Fruit fly (Drosophila melanogaster) whole organism: ENCODE measurements around the gene CG31601.

ENCODE experiments used
- CG8478 ChIP-seq: fragments of >200 bp; optimal IDR thresholded peaks from 2 replicates; lab custom pipeline; 2018; ENCODE audit warnings: inconsistent platforms
- Dll ChIP-seq: fragments of >200 bp; optimal IDR thresholded peaks from 2 replicates; lab custom pipeline; 2017
- EcR ChIP-seq, 2 experiments: fragments of >200 bp; optimal IDR thresholded peaks; 2 replicates each; lab custom pipeline; 2017; ENCODE audit warnings: missing biosample characterization in 2 of 2, missing genetic modification characterization in 2 of 2, missing genetic modification reagents in 2 of 2
- pan ChIP-seq: fragments of >200 bp; optimal IDR thresholded peaks from 2 replicates; lab custom pipeline; 2017
- psq ChIP-seq: fragments of >200 bp; optimal IDR thresholded peaks from 2 replicates; lab custom pipeline; 2017
- usp ChIP-seq: fragments of >200 bp; optimal IDR thresholded peaks from 2 replicates; lab custom pipeline; 2017; ENCODE audit warnings: missing biosample characterization, missing genetic modification characterization, mixed read lengths

CG31601 gene

dm6 chr2L:22043777-22044176 is at the start of gene CG31601:
Gene CG31601 (minus strand): TSS chr2L:22043877.
- TF ChIP-seq Dll = no peak
- no peak for TF ChIP-seq psq (lab: Kevin White, UChicago)
- TF ChIP-seq EcR (GFP tag; optimal IDR thresholded peaks at IDR 0.05; lab: Kevin White, UChicago) = no peak
- TF ChIP-seq pan (lab: Kevin White, UChicago) = no peak
- TF ChIP-seq CG8478 (lab: Kevin White, UChicago) = no peak
- TF ChIP-seq usp (GFP tag; lab: Kevin White, UChicago) = no peak

- no peak for TF ChIP-seq Dll
- TF ChIP-seq CG8478 (lab: Kevin White, UChicago) = no peak
- TF ChIP-seq usp (GFP tag; lab: Kevin White, UChicago) = no peak
- TF ChIP-seq EcR (GFP tag; optimal IDR thresholded peaks at IDR 0.05; lab: Kevin White, UChicago) = no peak
- no peak for TF ChIP-seq psq (lab: Kevin White, UChicago)
- no peak for TF ChIP-seq pan (lab: Kevin White, UChicago)
These were observed 35.7 kb upstream of the CG31601 start, which contains the start of gene ttm3 for dm6 chr2L:22079332-22079731. Gene ttm3 (plus strand): TSS chr2L:22079632.

dm6 chr2L:22070844-22071243 is 27.2 kb upstream of the CG31601 start, which contains the start of gene tplus3a:
Gene tplus3a (plus strand): TSS chr2L:22071144.
- TF ChIP-seq usp (GFP tag; lab: Kevin White, UChicago) = no peak
- no peak for TF ChIP-seq CG8478 (lab: Kevin White, UChicago)
- TF ChIP-seq pan (lab: Kevin White, UChicago) = no peak
- no peak for TF ChIP-seq psq (lab: Kevin White, UChicago)
- TF ChIP-seq EcR (GFP tag; optimal IDR thresholded peaks at IDR 0.05; lab: Kevin White, UChicago) = no peak
- TF ChIP-seq Dll = no peak

dm6 chr2L:22065243-22065642 is 21.6 kb upstream of the CG31601 start, which contains the start of gene CG42597:
Gene CG42597 (minus strand): TSS chr2L:22065343.
- no peak for TF ChIP-seq EcR (GFP tag; optimal IDR thresholded peaks at IDR 0.05; lab: Kevin White, UChicago)
- no peak for TF ChIP-seq psq (lab: Kevin White, UChicago)
- TF ChIP-seq CG8478 (lab: Kevin White, UChicago) = no peak
- no peak for TF ChIP-seq pan (lab: Kevin White, UChicago)
- no peak for TF ChIP-seq Dll
- no peak for TF ChIP-seq usp (GFP tag; lab: Kevin White, UChicago)

- no peak for TF ChIP-seq usp (GFP tag; lab: Kevin White, UChicago)
- no peak for TF ChIP-seq EcR (GFP tag; optimal IDR thresholded peaks at IDR 0.05; lab: Kevin White, UChicago)
- no peak for TF ChIP-seq pan (lab: Kevin White, UChicago)
- TF ChIP-seq CG8478 (lab: Kevin White, UChicago) = no peak
- TF ChIP-seq psq (lab: Kevin White, UChicago) = no peak
- no peak for TF ChIP-seq Dll
These were observed 16.2 kb upstream of the CG31601 start for dm6 chr2L:22059852-22060251.

dm6 chr2L:22054202-22054601 is 10.5 kb upstream of the CG31601 start, which contains the start of gene CG34173:
Gene CG34173 (minus strand): TSS chr2L:22054302.
- TF ChIP-seq usp (GFP tag; lab: Kevin White, UChicago) (no peak), psq (lab: Kevin White, UChicago) (no peak), pan (lab: Kevin White, UChicago) (no peak), EcR (GFP tag; optimal IDR thresholded peaks at IDR 0.05; lab: Kevin White, UChicago) (no peak), Dll (no peak), CG8478 (lab: Kevin White, UChicago) (no peak)

dm6 chr2L:22037560-22037959 is 6.1 kb downstream of the CG31601 start, which contains the start of gene Grl40a:
Gene Grl40a (plus strand): TSS chr2L:22037860.
- TF ChIP-seq usp (GFP tag; lab: Kevin White, UChicago) = no peak
- TF ChIP-seq CG8478 (lab: Kevin White, UChicago) = no peak
- TF ChIP-seq EcR (GFP tag; optimal IDR thresholded peaks at IDR 0.05; lab: Kevin White, UChicago) = no peak
- TF ChIP-seq psq (lab: Kevin White, UChicago) = no peak
- no peak for TF ChIP-seq pan (lab: Kevin White, UChicago)
- no peak for TF ChIP-seq Dll

- no peak for TF ChIP-seq Dll
- no peak for TF ChIP-seq psq (lab: Kevin White, UChicago)
- no peak for TF ChIP-seq usp (GFP tag; lab: Kevin White, UChicago)
- no peak for TF ChIP-seq CG8478 (lab: Kevin White, UChicago)
- TF ChIP-seq pan (lab: Kevin White, UChicago) = no peak
- no peak for TF ChIP-seq EcR (GFP tag; optimal IDR thresholded peaks at IDR 0.05; lab: Kevin White, UChicago)
These were observed 6.8 kb downstream of the CG31601 start for dm6 chr2L:22036877-22037276.

- TF ChIP-seq usp (GFP tag; lab: Kevin White, UChicago) (no peak), pan (lab: Kevin White, UChicago) (no peak), CG8478 (lab: Kevin White, UChicago) (peak; percentile 97), EcR (GFP tag; optimal IDR thresholded peaks at IDR 0.05; lab: Kevin White, UChicago) (peak in 1 of 2 experiments; percentile 29), Dll (peak; percentile 72), psq (lab: Kevin White, UChicago) (no peak)
These were observed 19.3 kb downstream of the CG31601 start for dm6 chr2L:22024362-22024761.

- TF ChIP-seq CG8478 (lab: Kevin White, UChicago) (no peak), psq (lab: Kevin White, UChicago) (no peak), usp (GFP tag; lab: Kevin White, UChicago) (no peak), pan (lab: Kevin White, UChicago) (no peak), EcR (GFP tag; optimal IDR thresholded peaks at IDR 0.05; lab: Kevin White, UChicago) (no peak), Dll (peak; percentile 96)
These were observed 24.8 kb downstream of the CG31601 start, which contains the start of gene tio for dm6 chr2L:22018861-22019270. Gene tio (plus strand): TSS chr2L:22019208.

- TF ChIP-seq CG8478 (lab: Kevin White, UChicago) (no peak), pan (lab: Kevin White, UChicago) (no peak), EcR (GFP tag; optimal IDR thresholded peaks at IDR 0.05; lab: Kevin White, UChicago) (no peak), usp (GFP tag; lab: Kevin White, UChicago) (no peak), psq (lab: Kevin White, UChicago) (no peak), Dll (no peak)
These were observed 28.8 kb downstream of the CG31601 start, which contains the start of gene CG31693 for dm6 chr2L:22014890-22015289. Gene CG31693 (plus strand): TSS chr2L:22015190.

dm6 chr2L:21993377-21993776 is 50.3 kb downstream of the CG31601 start:
- no peak for TF ChIP-seq pan (lab: Kevin White, UChicago)
- no peak for TF ChIP-seq Dll
- TF ChIP-seq EcR (GFP tag; optimal IDR thresholded peaks at IDR 0.05; lab: Kevin White, UChicago) = no peak
